Fruit fly (Drosophila melanogaster): Measurements from ENCODE around the gene Phf7.

Phf7 gene

DNA sequence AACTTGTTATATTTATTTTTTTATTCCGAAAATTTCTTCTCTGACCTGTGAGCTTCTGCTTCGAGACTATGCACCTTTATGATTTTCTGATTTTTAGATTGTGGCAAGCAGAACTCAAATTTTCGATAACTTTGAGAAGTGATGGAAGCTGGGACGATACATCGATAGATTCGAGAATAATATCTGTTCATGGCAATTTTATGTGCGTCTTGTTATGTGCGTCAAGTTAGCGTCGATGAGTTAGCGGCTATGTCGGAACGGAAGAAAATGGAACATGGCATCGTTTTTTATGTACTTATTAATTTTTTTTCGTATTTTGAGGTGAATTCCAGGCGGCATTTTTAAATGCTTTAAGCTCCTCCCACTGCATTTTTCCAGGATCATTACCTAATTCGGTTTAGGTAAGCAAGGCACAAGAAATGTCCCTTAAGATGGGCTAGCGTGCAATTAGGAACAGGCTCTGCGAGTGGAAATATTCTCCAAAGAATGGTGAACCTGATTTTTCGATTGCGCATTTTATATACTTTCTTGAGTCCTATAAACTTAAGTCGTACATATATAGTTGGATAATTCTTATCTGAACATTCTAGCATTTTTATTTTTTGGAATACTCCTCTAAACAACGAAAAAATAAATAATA lies at the start of gene Phf7 (continued):
- TF ChIP-seq CG10979 (tag; optimal IDR thresholded peaks at IDR 0.05) (no peak), CG10267 (tag; optimal IDR thresholded peaks at IDR 0.05) (peak; percentile 29), HLH4C (GFP tag; IDR thresholded peaks at IDR 0.05; ENCODE audit: partially characterized antibody) (peak; percentile 65), Dref (GFP tag; IDR thresholded peaks at IDR 0.05) (peak; percentile 85), CG6765 (GFP tag; optimal IDR thresholded peaks at IDR 0.05) (no peak), sob (GFP tag; IDR thresholded peaks at IDR 0.05) (0 out of 2 replicates have a peak, but pooled peaks have one; percentile 10), klu (GFP tag; IDR thresholded peaks at IDR 0.05) (no peak), Dp (GFP tag; optimal IDR thresholded peaks at IDR 0.05) (peak; percentile 64), Mrtf (GFP tag; IDR thresholded peaks at IDR 0.05) (no peak), BEAF-32 (GFP tag; optimal IDR thresholded peaks at IDR 0.05) (peak; percentile 83), mld (GFP tag; IDR thresholded peaks at IDR 0.05; ENCODE audit: partially characterized antibody) (peak; percentile 65; the same call in 1 of the 3 replicates), CG9932 (GFP tag; IDR thresholded peaks at IDR 0.05) (peak; percentile 40; the same call in 1 of the 2 replicates), CG34224 (GFP tag; IDR thresholded peaks at IDR 0.05; ENCODE audit: partially characterized antibody) (peak; percentile 47; the same call in 1 of the 3 replicates), gcm2 (GFP tag; optimal IDR thresholded peaks at IDR 0.05) (no peak), CG17829 (tag; optimal IDR thresholded peaks at IDR 0.05) (peak; percentile 14), CG31365 (tag; optimal IDR thresholded peaks at IDR 0.05) (no peak), pzg (GFP tag; optimal IDR thresholded peaks at IDR 0.05) (peak; percentile 85), CG4404 (GFP tag; IDR thresholded peaks at IDR 0.05) (no peak), Ets65A (GFP tag) (peak; percentile 91), pita (GFP tag; optimal IDR thresholded peaks at IDR 0.05) (no peak), Med (GFP tag) (peak; percentile 68), slbo (GFP tag; IDR thresholded peaks at IDR 0.05) (peak; percentile 11; the same call in 1 of the 2 replicates), pho (GFP tag; optimal IDR thresholded peaks at IDR 0.05) (peak; percentile 13), trem (tag; optimal IDR thresholded peaks at IDR 0.05) (peak; percentile 20), CoRest (tag; optimal IDR thresholded peaks at IDR 0.05) (peak; percentile 23), CG7963 (GFP tag; IDR thresholded peaks at IDR 0.05; ENCODE audit: partially characterized antibody) (peak; percentile 52; the same call in 1 of the 3 replicates), Dip2 (GFP tag; IDR thresholded peaks at IDR 0.05) (no peak), CG1603 (tag; optimal IDR thresholded peaks at IDR 0.05) (peak; percentile 100), row (GFP tag; IDR thresholded peaks at IDR 0.05) (peak; percentile 67), CG1024 (GFP tag; IDR thresholded peaks at IDR 0.05) (peak; percentile 64; the same call in 1 of the 2 replicates), E2f2 (GFP tag; IDR thresholded peaks at IDR 0.05) (peak; percentile 79), NfI (GFP tag; optimal IDR thresholded peaks at IDR 0.05) (no peak), CG17802 (tag; optimal IDR thresholded peaks at IDR 0.05) (peak; percentile 49), nerfin-2 (GFP tag; IDR thresholded peaks at IDR 0.05; ENCODE audit: partially characterized antibody) (peak; percentile 39; the same call in 1 of the 2 replicates), nmo (GFP tag; optimal IDR thresholded peaks at IDR 0.05) (peak; percentile 34), CG11504 (tag; optimal IDR thresholded peaks at IDR 0.05) (no peak), CG12659 (GFP tag; optimal IDR thresholded peaks at IDR 0.05) (peak; percentile 59), ssp (GFP tag; IDR thresholded peaks at IDR 0.05) (peak; percentile 78), CG12219 (GFP tag; optimal IDR thresholded peaks at IDR 0.05) (no peak), NFAT (GFP tag; IDR thresholded peaks at IDR 0.05) (no peak), unc-4 (GFP tag; IDR thresholded peaks at IDR 0.05; ENCODE audit: partially characterized antibody) (peak; percentile 72), Opbp (GFP tag; IDR thresholded peaks at IDR 0.05; ENCODE audit: partially characterized antibody) (peak; percentile 82), gro (GFP tag; optimal IDR thresholded peaks at IDR 0.05) (no peak), Rfx (GFP tag; IDR thresholded peaks at IDR 0.05) (peak; percentile 15; the same call in 1 of the 2 replicates), dm (GFP tag; optimal IDR thresholded peaks at IDR 0.05) (peak; percentile 20), Lpt (GFP tag; optimal IDR thresholded peaks at IDR 0.05) (no peak), MBD-R2 (GFP tag; IDR thresholded peaks at IDR 0.05) (peak; percentile 29; the same call in 1 of the 2 replicates), sqz (GFP tag; optimal IDR thresholded peaks at IDR 0.05) (peak; percentile 62), sens (GFP tag) (peak; percentile 53)
